Fruit fly (Drosophila melanogaster): Measurements from ENCODE around the gene CG14339.

The CG14339 gene

dm6 chr2L:1116661-1117322 is 8.5 kb downstream of the CG14339 start (continued):
- no peak for TF ChIP-seq Hr4 (GFP tag; optimal IDR thresholded peaks at IDR 0.05)
- no peak for TF ChIP-seq fd85E (GFP tag; optimal IDR thresholded peaks at IDR 0.05)
- no peak for TF ChIP-seq CG8319 (GFP tag; optimal IDR thresholded peaks at IDR 0.05)
- TF ChIP-seq CG3919 (GFP tag; optimal IDR thresholded peaks at IDR 0.05): peak; percentile 5
- TF ChIP-seq vri (GFP tag; optimal IDR thresholded peaks at IDR 0.05): peak; percentile 60
- TF ChIP-seq Smox (GFP tag; optimal IDR thresholded peaks at IDR 0.05): no peak
- no peak for TF ChIP-seq Ets21C (GFP tag; optimal IDR thresholded peaks at IDR 0.05)
- no peak for TF ChIP-seq CG10669 (GFP tag; optimal IDR thresholded peaks at IDR 0.05)

DNA sequence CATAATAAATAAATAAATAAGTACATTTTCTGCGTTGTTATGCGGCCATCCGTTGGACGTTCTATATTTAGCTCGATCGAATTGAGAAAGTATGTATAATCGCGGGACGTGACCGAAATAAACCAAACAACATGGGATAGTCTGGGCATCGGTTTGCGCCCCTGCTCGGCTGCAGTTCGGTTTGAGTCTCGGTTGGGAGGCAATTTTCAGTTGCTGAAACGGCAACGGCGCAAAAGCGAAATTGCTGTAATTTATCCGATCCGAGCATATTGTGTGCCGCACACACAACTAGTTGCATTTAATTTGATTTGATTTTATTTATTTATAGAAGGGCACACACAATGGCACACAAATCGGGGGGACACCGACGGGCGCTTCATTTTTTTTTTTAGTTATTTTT is 9.8 kb downstream of the CG14339 start:
- TF ChIP-seq acj6 (GFP tag; optimal IDR thresholded peaks at IDR 0.05): no peak
- TF ChIP-seq Ets96B (tag; optimal IDR thresholded peaks at IDR 0.05): no peak
- no peak for TF ChIP-seq CG9139 (GFP tag; optimal IDR thresholded peaks at IDR 0.05)
- peak; percentile 61 for TF ChIP-seq svp (GFP tag)
- TF ChIP-seq Eip93F (GFP tag; optimal IDR thresholded peaks at IDR 0.05): no peak
- TF ChIP-seq Hr4 (GFP tag; optimal IDR thresholded peaks at IDR 0.05): no peak
- TF ChIP-seq Eip78C (GFP tag): peak; percentile 14
- TF ChIP-seq eg (GFP tag; IDR thresholded peaks at IDR 0.05): peak; percentile 31; the same call in 2 of the 3 replicates

- TF ChIP-seq CG32006 (GFP tag; optimal IDR thresholded peaks at IDR 0.05) (peak; percentile 85), Ets96B (tag; optimal IDR thresholded peaks at IDR 0.05) (peak; percentile 55), Sox102F (GFP tag; optimal IDR thresholded peaks at IDR 0.05) (peak; percentile 82), net (GFP tag; optimal IDR thresholded peaks at IDR 0.05) (peak; percentile 84), CG6276 (GFP tag; optimal IDR thresholded peaks at IDR 0.05) (peak; percentile 72), fd85E (GFP tag; optimal IDR thresholded peaks at IDR 0.05) (peak; percentile 24), Met (GFP tag; optimal IDR thresholded peaks at IDR 0.05) (peak; percentile 81), CG34406 (GFP tag; optimal IDR thresholded peaks at IDR 0.05) (peak; percentile 78), esn (GFP tag; optimal IDR thresholded peaks at IDR 0.05) (peak; percentile 82), CG4318 (GFP tag; optimal IDR thresholded peaks at IDR 0.05) (peak; percentile 31), svp (GFP tag) (peak; percentile 96), Sox15 (GFP tag; optimal IDR thresholded peaks at IDR 0.05) (peak; percentile 73), fkh (GFP tag; optimal IDR thresholded peaks at IDR 0.05) (peak; percentile 20), Hr39 (GFP tag; optimal IDR thresholded peaks at IDR 0.05) (peak; percentile 82), Lpt (GFP tag; optimal IDR thresholded peaks at IDR 0.05) (peak; percentile 1), spab (GFP tag; optimal IDR thresholded peaks at IDR 0.05) (peak; percentile 61), salr (GFP tag; optimal IDR thresholded peaks at IDR 0.05) (peak in 1 of 2 experiments; percentile 73), CG16779 (tag; optimal IDR thresholded peaks at IDR 0.05) (peak; percentile 35), CG8319 (GFP tag; optimal IDR thresholded peaks at IDR 0.05) (peak; percentile 75), CG6808 (GFP tag; optimal IDR thresholded peaks at IDR 0.05) (peak; percentile 52), ss (GFP tag; optimal IDR thresholded peaks at IDR 0.05) (peak in 1 of 2 experiments; percentile 59), CG11762 (GFP tag; optimal IDR thresholded peaks at IDR 0.05; ENCODE audit: insufficient read depth) (peak; percentile 70), CG6854 (GFP tag; optimal IDR thresholded peaks at IDR 0.05) (no peak), CG10669 (GFP tag; optimal IDR thresholded peaks at IDR 0.05) (peak; percentile 62), fd59A (GFP tag; optimal IDR thresholded peaks at IDR 0.05) (peak; percentile 37), Eip75B (GFP tag; optimal IDR thresholded peaks at IDR 0.05) (peak; percentile 77), CG8632 (GFP tag; optimal IDR thresholded peaks at IDR 0.05) (peak; percentile 70), dac (GFP tag; optimal IDR thresholded peaks at IDR 0.05) (peak; percentile 47), Eip78C (GFP tag) (peak; percentile 94), vri (GFP tag; optimal IDR thresholded peaks at IDR 0.05) (peak; percentile 79), CG15336 (GFP tag; IDR thresholded peaks at IDR 0.05) (peak; percentile 78), Sox14 (GFP tag; optimal IDR thresholded peaks at IDR 0.05) (peak; percentile 87), acj6 (GFP tag; optimal IDR thresholded peaks at IDR 0.05) (peak; percentile 84), topi (GFP tag; optimal IDR thresholded peaks at IDR 0.05) (peak; percentile 81), Eip93F (GFP tag; optimal IDR thresholded peaks at IDR 0.05) (peak; percentile 62), CG31627 (GFP tag; optimal IDR thresholded peaks at IDR 0.05) (peak; percentile 81), CG9139 (GFP tag; optimal IDR thresholded peaks at IDR 0.05) (peak; percentile 9), CG3919 (GFP tag; optimal IDR thresholded peaks at IDR 0.05) (peak; percentile 71), eg (GFP tag; IDR thresholded peaks at IDR 0.05) (peak; percentile 84), Hr4 (GFP tag; optimal IDR thresholded peaks at IDR 0.05) (peak; percentile 84)
Observed at dm6 chr2L:1118880-1119809, 10.8 kb downstream of the CG14339 start.

Measured in whole organism, prepupa.